Worm (Caenorhabditis elegans) whole organism, late embryonic: Measurements from ENCODE around the gene cul-1.

Source experiments
- C08G9.2 ChIP-seq: sonication (generic microtip); optimal IDR thresholded peaks from 2 replicates; lab custom pipeline; 2016; ENCODE audit warnings: mild to moderate bottlenecking, missing genetic modification characterization, moderate library complexity, missing compliant biosample characterization
- C38D4.7 ChIP-seq: fragments of 200-800 bp; sonication (Bioruptor generic); optimal IDR thresholded peaks from 2 replicates; lab custom pipeline; 2018; ENCODE audit warnings: mild to moderate bottlenecking, missing genetic modification characterization, moderate library complexity, missing compliant biosample characterization
- F13H6.1 ChIP-seq: sonication (generic microtip); optimal IDR thresholded peaks from 2 replicates; lab custom pipeline; 2016; ENCODE audit warnings: missing genetic modification characterization, missing compliant biosample characterization
- K02D7.2 ChIP-seq: sonication (generic microtip); optimal IDR thresholded peaks from 2 replicates; lab custom pipeline; 2017; ENCODE audit warnings: mild to moderate bottlenecking, missing genetic modification characterization, missing compliant biosample characterization
- ama-1 ChIP-seq: fragments of 150-350 bp; optimal IDR thresholded peaks from 2 replicates; lab custom pipeline; 2014
- ceh-14 ChIP-seq: sonication (generic microtip); optimal IDR thresholded peaks from 2 replicates; lab custom pipeline; 2016; ENCODE audit warnings: missing genotype, missing genetic modification characterization, missing compliant biosample characterization
- ceh-18 ChIP-seq: sonication (generic microtip); optimal IDR thresholded peaks from 2 replicates; lab custom pipeline; 2016; ENCODE audit warnings: missing genetic modification characterization, missing compliant biosample characterization
- ceh-19 ChIP-seq: fragments of 200-800 bp; sonication (Bioruptor generic); optimal IDR thresholded peaks from 2 replicates; lab custom pipeline; 2018; ENCODE audit warnings: mild to moderate bottlenecking, missing genetic modification characterization, missing compliant biosample characterization
- ceh-22 ChIP-seq: sonication (generic microtip); optimal IDR thresholded peaks from 2 replicates; lab custom pipeline; 2017; ENCODE audit warnings: missing biosample characterization, missing genetic modification characterization
- ceh-24 ChIP-seq: sonication (generic microtip); optimal IDR thresholded peaks from 2 replicates; lab custom pipeline; 2016; ENCODE audit warnings: mild to moderate bottlenecking, missing genetic modification characterization, missing compliant biosample characterization
- ceh-31 ChIP-seq: sonication (generic microtip); optimal IDR thresholded peaks from 2 replicates; lab custom pipeline; 2016; ENCODE audit warnings: missing genetic modification characterization, missing compliant biosample characterization
- ceh-34 ChIP-seq: sonication (generic microtip); optimal IDR thresholded peaks from 2 replicates; lab custom pipeline; 2016; ENCODE audit warnings: mild to moderate bottlenecking, missing genetic modification characterization, missing compliant biosample characterization
- ceh-45 ChIP-seq: fragments of 200-800 bp; sonication (Bioruptor generic); IDR thresholded peaks from 2 replicates; pipeline ENCODE4 v1.3.6; 2022; ENCODE audit warnings: missing genetic modification reagents, missing genetic modification characterization, missing compliant biosample characterization
- ceh-48 ChIP-seq: sonication (generic microtip); optimal IDR thresholded peaks from 2 replicates; lab custom pipeline; 2016; ENCODE audit warnings: missing genetic modification characterization, inconsistent platforms, missing compliant biosample characterization
- ceh-6 ChIP-seq: fragments of 200-800 bp; sonication (Bioruptor generic); optimal IDR thresholded peaks from 2 replicates; lab custom pipeline; 2018; ENCODE audit warnings: mild to moderate bottlenecking, missing genetic modification characterization, missing compliant biosample characterization
- che-1 ChIP-seq: sonication (generic microtip); optimal IDR thresholded peaks from 2 replicates; lab custom pipeline; 2016; ENCODE audit warnings: mild to moderate bottlenecking, missing genetic modification characterization, missing compliant biosample characterization
- dve-1 ChIP-seq: sonication (generic microtip); optimal IDR thresholded peaks from 2 replicates; lab custom pipeline; 2017; ENCODE audit warnings: antibody characterized with exemption, mild to moderate bottlenecking, missing genetic modification characterization, missing compliant biosample characterization
- elt-2 ChIP-seq: sonication (generic microtip); optimal IDR thresholded peaks from 2 replicates; lab custom pipeline; 2016; ENCODE audit warnings: missing genetic modification reagents, missing genetic modification characterization, missing compliant biosample characterization
- elt-4 ChIP-seq: sonication (generic microtip); optimal IDR thresholded peaks from 2 replicates; lab custom pipeline; 2016; ENCODE audit warnings: missing genetic modification characterization, missing compliant biosample characterization
- ets-4 ChIP-seq: sonication (generic microtip); optimal IDR thresholded peaks from 2 replicates; lab custom pipeline; 2016; ENCODE audit warnings: missing genetic modification characterization, missing compliant biosample characterization
- eyg-1 ChIP-seq: sonication (generic microtip); optimal IDR thresholded peaks from 2 replicates; lab custom pipeline; 2016; ENCODE audit warnings: missing genotype, missing genetic modification characterization, missing compliant biosample characterization
- fax-1 ChIP-seq: sonication (generic microtip); optimal IDR thresholded peaks from 2 replicates; lab custom pipeline; 2016; ENCODE audit warnings: missing genotype, missing genetic modification characterization, missing compliant biosample characterization
- fkh-10 ChIP-seq: fragments of 150-350 bp; optimal IDR thresholded peaks from 2 replicates; lab custom pipeline; 2014; ENCODE audit warnings: missing biosample characterization, missing genetic modification reagents, missing genetic modification characterization
- fkh-6 ChIP-seq: sonication (generic microtip); optimal IDR thresholded peaks from 2 replicates; lab custom pipeline; 2016; ENCODE audit warnings: missing genetic modification characterization, missing compliant biosample characterization
- hlh-13 ChIP-seq: fragments of 200-800 bp; sonication (Bioruptor generic); optimal IDR thresholded peaks from 2 replicates; lab custom pipeline; 2018; ENCODE audit warnings: mild to moderate bottlenecking, missing genetic modification characterization, missing compliant biosample characterization
- hlh-15 ChIP-seq: sonication (generic microtip); optimal IDR thresholded peaks from 2 replicates; lab custom pipeline; 2016; ENCODE audit warnings: missing genetic modification characterization, missing compliant biosample characterization
- hlh-30 ChIP-seq: sonication (generic microtip); optimal IDR thresholded peaks from 2 replicates; lab custom pipeline; 2017; ENCODE audit warnings: antibody characterized with exemption, missing genetic modification characterization, missing compliant biosample characterization; ENCODE audit not compliant: insufficient read depth
- hlh-6 ChIP-seq: sonication (generic microtip); optimal IDR thresholded peaks from 2 replicates; lab custom pipeline; 2016; ENCODE audit warnings: missing genotype, missing genetic modification characterization, missing compliant biosample characterization
- lim-6 ChIP-seq: sonication (generic microtip); optimal IDR thresholded peaks from 2 replicates; lab custom pipeline; 2016; ENCODE audit warnings: missing genetic modification characterization, missing compliant biosample characterization
- madf-2 ChIP-seq: sonication (generic microtip); optimal IDR thresholded peaks from 2 replicates; lab custom pipeline; 2017; ENCODE audit warnings: missing genetic modification characterization, missing compliant biosample characterization
- nhr-11 ChIP-seq: fragments of 150-350 bp; optimal IDR thresholded peaks from 2 replicates; lab custom pipeline; 2014; ENCODE audit warnings: missing biosample characterization, missing genetic modification characterization
- nhr-232 ChIP-seq: sonication (generic microtip); optimal IDR thresholded peaks from 2 replicates; lab custom pipeline; 2016; ENCODE audit warnings: missing genetic modification characterization, missing compliant biosample characterization
- npax-4 ChIP-seq: sonication (generic microtip); optimal IDR thresholded peaks from 2 replicates; lab custom pipeline; 2016; ENCODE audit warnings: missing genetic modification characterization, missing compliant biosample characterization
- pag-3 ChIP-seq: sonication (generic microtip); optimal IDR thresholded peaks from 2 replicates; lab custom pipeline; 2016; ENCODE audit warnings: missing compliant biosample characterization, missing genetic modification characterization, borderline replicate concordance
- pha-2 ChIP-seq: sonication (generic microtip); optimal IDR thresholded peaks from 2 replicates; lab custom pipeline; 2017; ENCODE audit warnings: mild to moderate bottlenecking, missing genetic modification characterization, missing compliant biosample characterization
- pha-4 ChIP-seq: fragments of 150-350 bp; optimal IDR thresholded peaks from 2 replicates; lab custom pipeline; 2018; ENCODE audit warnings: missing biosample characterization, missing genetic modification reagents, missing genetic modification characterization
- ref-2 ChIP-seq: sonication (generic microtip); optimal IDR thresholded peaks from 2 replicates; lab custom pipeline; 2016; ENCODE audit warnings: missing genetic modification characterization, missing compliant biosample characterization
- rnt-1 ChIP-seq: sonication (generic microtip); optimal IDR thresholded peaks from 2 replicates; lab custom pipeline; 2016; ENCODE audit warnings: missing genetic modification characterization, missing compliant biosample characterization
- sox-2 ChIP-seq: fragments of 200-800 bp; sonication (Bioruptor generic); IDR thresholded peaks from 2 replicates; pipeline ENCODE4 v1.3.6; 2022; ENCODE audit warnings: missing genetic modification reagents, missing genetic modification characterization, missing compliant biosample characterization
- sox-4 ChIP-seq: sonication (generic microtip); optimal IDR thresholded peaks from 2 replicates; lab custom pipeline; 2017; ENCODE audit warnings: mild to moderate bottlenecking, missing genetic modification characterization, inconsistent platforms, missing compliant biosample characterization
- syd-9 ChIP-seq: sonication (generic microtip); optimal IDR thresholded peaks from 2 replicates; lab custom pipeline; 2016; ENCODE audit warnings: mild to moderate bottlenecking, missing genetic modification characterization, moderate library complexity, missing compliant biosample characterization
- ttx-3 ChIP-seq: sonication (generic microtip); optimal IDR thresholded peaks from 2 replicates; lab custom pipeline; 2016; ENCODE audit warnings: missing genetic modification reagents, missing genetic modification characterization, missing compliant biosample characterization
- unc-3 ChIP-seq, 2 experiments: fragments of 200-800 bp in 1 of 2; sonication (Bioruptor generic) in 1 of 2; sonication (generic microtip) in 1 of 2; conservative IDR thresholded peaks in 1 of 2; optimal IDR thresholded peaks in 1 of 2; 2 replicates each; pipeline versions ENCODE4 v1.3.6 to Lab custom; 2016 to 2022; ENCODE audit warnings: missing compliant biosample characterization in 2 of 2, missing genetic modification characterization in 2 of 2, missing genetic modification reagents in 1 of 2
- unc-55 ChIP-seq: sonication (generic microtip); optimal IDR thresholded peaks from 2 replicates; lab custom pipeline; 2017; ENCODE audit warnings: missing biosample characterization, missing genetic modification reagents, missing genetic modification characterization
- unc-86 ChIP-seq: sonication (generic microtip); optimal IDR thresholded peaks from 2 replicates; lab custom pipeline; 2016; ENCODE audit warnings: missing genetic modification characterization, missing compliant biosample characterization
- zip-5 ChIP-seq: sonication (generic microtip); optimal IDR thresholded peaks from 2 replicates; lab custom pipeline; 2016; ENCODE audit warnings: missing genetic modification characterization, missing compliant biosample characterization
- ztf-16 ChIP-seq: sonication (generic microtip); optimal IDR thresholded peaks from 2 replicates; lab custom pipeline; 2017; ENCODE audit warnings: missing genetic modification characterization, missing compliant biosample characterization

Gene cul-1

DNA sequence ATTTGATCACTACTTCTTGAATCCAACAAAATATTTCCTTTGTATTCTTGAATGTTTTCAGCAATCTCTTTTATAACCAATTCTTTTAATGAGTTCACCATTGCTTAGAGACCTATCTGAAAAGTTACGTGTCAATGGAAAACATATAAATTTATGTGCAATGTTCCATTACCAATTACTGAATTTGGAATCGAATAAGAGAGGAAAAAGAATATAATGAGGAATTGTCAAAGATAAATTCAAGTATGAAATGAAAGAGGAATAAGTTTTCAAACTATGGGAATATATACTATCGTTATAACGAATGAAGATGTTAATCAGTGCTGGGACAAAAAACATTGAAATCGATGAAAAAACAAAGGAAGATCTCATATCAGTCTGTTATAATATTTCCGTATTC, 20.0 kb upstream of the cul-1 start, which contains the start of gene H04D03.4:
Gene H04D03.4 (minus strand): TSS at position 101 of the 400 bp plus-strand sequence.
- TF ChIP-seq ceh-45 (GFP tag; lab: Robert Waterston, UW) (no peak), sox-4 (tag; lab: Kevin White, UChicago) (no peak), C38D4.7 (GFP tag; lab: Kevin White, UChicago) (no peak), ceh-18 (tag; lab: Kevin White, UChicago) (no peak), unc-55 (GFP tag; lab: Kevin White, UChicago) (no peak), hlh-15 (no peak), fkh-6 (tag; lab: Kevin White, UChicago) (no peak), ref-2 (tag; lab: Kevin White, UChicago) (no peak), hlh-6 (tag; lab: Kevin White, UChicago) (no peak), ceh-14 (no peak), ceh-6 (GFP tag; lab: Kevin White, UChicago) (no peak), ceh-19 (GFP tag; lab: Kevin White, UChicago) (no peak), ztf-16 (tag; lab: Kevin White, UChicago) (no peak), hlh-13 (GFP tag; lab: Kevin White, UChicago) (no peak)

DNA sequence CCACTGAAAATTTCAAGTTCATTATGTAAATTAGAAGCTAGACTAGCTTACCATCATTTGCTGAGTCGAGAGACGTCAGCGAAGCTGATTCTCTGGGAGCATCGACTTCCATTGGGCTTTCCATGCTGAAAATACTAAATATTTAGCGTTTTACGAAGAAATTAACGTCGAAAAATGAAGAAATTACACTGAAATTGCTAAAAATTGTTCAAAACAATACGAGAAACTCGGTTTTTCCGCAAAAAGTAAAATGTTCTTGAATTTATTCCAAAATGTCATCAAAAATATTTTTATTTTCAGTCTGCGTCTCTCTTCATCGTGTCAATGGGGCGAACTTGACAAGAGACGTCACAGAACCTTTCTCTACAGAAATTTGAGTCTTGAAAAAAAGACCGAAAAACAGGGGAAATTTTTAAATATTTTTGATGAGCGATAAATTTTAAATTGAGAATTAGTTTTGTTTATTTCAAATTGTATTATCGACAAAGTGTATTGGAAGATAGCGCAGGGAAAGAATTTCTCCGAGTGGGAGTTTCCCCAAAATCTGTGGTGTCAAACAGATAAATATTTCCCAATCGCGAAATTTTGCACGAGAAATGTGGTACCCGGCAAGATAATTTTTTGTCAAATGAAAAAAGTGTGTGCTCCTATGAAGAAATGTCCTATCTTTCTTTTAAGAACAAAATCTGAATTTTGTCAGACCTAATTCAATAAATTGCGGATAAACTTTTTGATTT, 10.4 kb upstream of the cul-1 start, which contains the start of gene ecps-1:
Gene ecps-1 (minus strand): TSS at position 125 of the 737 bp plus-strand sequence.
- TF ChIP-seq unc-3 (GFP tag; conservative IDR thresholded peaks at IDR 0.05; lab: Robert Waterston, UW) (peak; percentile 44; the same call in 1 of the 2 replicates), unc-3 (tag; optimal IDR thresholded peaks at IDR 0.05; lab: Kevin White, UChicago) (no peak), nhr-232 (no peak), eyg-1 (tag; lab: Kevin White, UChicago) (no peak), sox-2 (no peak), unc-86 (tag; lab: Kevin White, UChicago) (peak; percentile 56), dve-1 (tag; lab: Kevin White, UChicago) (peak; percentile 23), C08G9.2 (tag; lab: Kevin White, UChicago) (peak; percentile 97), ceh-48 (tag; lab: Kevin White, UChicago) (peak; percentile 8), hlh-15 (peak; percentile 21), ceh-34 (tag; lab: Kevin White, UChicago) (peak; percentile 79), rnt-1 (tag; lab: Kevin White, UChicago) (peak; percentile 94), sox-4 (tag; lab: Kevin White, UChicago) (no peak), pha-2 (tag; lab: Kevin White, UChicago) (no peak), ama-1 (lab: Kevin White, UChicago) (no peak), lim-6 (peak; percentile 90), elt-2 (no peak), fax-1 (tag; lab: Kevin White, UChicago) (peak; percentile 88), C38D4.7 (GFP tag; lab: Kevin White, UChicago) (no peak), fkh-6 (tag; lab: Kevin White, UChicago) (peak; percentile 39), che-1 (tag; lab: Kevin White, UChicago) (no peak), zip-5 (peak; percentile 89), hlh-30 (tag; lab: Kevin White, UChicago) (no peak), ceh-14 (peak; percentile 78), ceh-24 (tag; lab: Kevin White, UChicago) (no peak), F13H6.1 (tag; lab: Kevin White, UChicago) (peak; percentile 22), pag-3 (tag; lab: Kevin White, UChicago) (no peak), ref-2 (tag; lab: Kevin White, UChicago) (peak; percentile 93), npax-4 (tag; lab: Kevin White, UChicago) (no peak), hlh-13 (GFP tag; lab: Kevin White, UChicago) (no peak), ceh-19 (GFP tag; lab: Kevin White, UChicago) (no peak), pha-4 (no peak), ttx-3 (no peak), fkh-10 (no peak), syd-9 (tag; lab: Kevin White, UChicago) (no peak), madf-2 (tag; lab: Kevin White, UChicago) (no peak), nhr-11 (tag; lab: Kevin White, UChicago) (no peak), elt-4 (tag; lab: Kevin White, UChicago) (no peak), ceh-18 (tag; lab: Kevin White, UChicago) (peak; percentile 30), ceh-22 (tag; lab: Kevin White, UChicago) (no peak), ceh-31 (peak; percentile 99), ceh-45 (GFP tag; lab: Robert Waterston, UW) (0 out of 2 replicates have a peak, but pooled peaks have one; percentile 32), K02D7.2 (tag; lab: Kevin White, UChicago) (no peak), ets-4 (tag; lab: Kevin White, UChicago) (peak; percentile 94)
